Fruit fly (Drosophila melanogaster): ENCODE data around the gene CG11109.

Gene CG11109

DNA sequence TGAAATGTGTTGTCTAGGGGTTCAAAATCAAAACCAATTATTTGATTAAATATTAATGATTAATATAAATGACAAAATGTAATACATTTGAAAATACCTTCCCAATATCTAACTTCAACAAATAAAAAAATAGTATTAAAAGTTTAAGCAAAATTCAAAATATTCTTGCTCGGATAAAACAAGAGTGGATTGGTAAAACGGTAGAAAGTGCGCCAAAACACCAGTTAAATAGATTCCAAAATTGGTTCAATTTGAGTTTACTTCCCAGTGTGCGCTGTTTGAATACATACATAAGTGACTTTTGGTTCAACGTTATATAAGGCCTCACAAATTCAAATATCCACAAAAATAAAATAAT, 7.0 kb upstream of the CG11109 start (continued):
- TF ChIP-seq Sry-δ (GFP tag; optimal IDR thresholded peaks at IDR 0.05) (no peak), Hr39 (optimal IDR thresholded peaks at IDR 0.05) (no peak), CG8944 (GFP tag; optimal IDR thresholded peaks at IDR 0.05) (no peak), org-1 (GFP tag; optimal IDR thresholded peaks at IDR 0.05) (peak; percentile 68), pho (GFP tag; optimal IDR thresholded peaks at IDR 0.05) (no peak), CG3847 (GFP tag; IDR thresholded peaks at IDR 0.05) (peak; percentile 70), dan (GFP tag; IDR thresholded peaks at IDR 0.05) (no peak), CG14014 (GFP tag; IDR thresholded peaks at IDR 0.05) (peak; percentile 69), D (optimal IDR thresholded peaks at IDR 0.05) (no peak), D (GFP tag; optimal IDR thresholded peaks at IDR 0.05) (peak; percentile 29), ind (GFP tag; optimal IDR thresholded peaks at IDR 0.05) (peak; percentile 58), CG8281 (tag; optimal IDR thresholded peaks at IDR 0.05) (no peak), CG42726 (GFP tag; IDR thresholded peaks at IDR 0.05; ENCODE audit: partially characterized antibody) (no peak), dm (GFP tag; optimal IDR thresholded peaks at IDR 0.05) (no peak), Dek (tag; optimal IDR thresholded peaks at IDR 0.05) (peak; percentile 49), CG32532 (GFP tag; IDR thresholded peaks at IDR 0.05) (peak; percentile 69; the same call in 1 of the 2 replicates), sob (GFP tag; IDR thresholded peaks at IDR 0.05) (peak; percentile 34; the same call in 1 of the 2 replicates), Dfd (GFP tag; optimal IDR thresholded peaks at IDR 0.05) (no peak), Hr78 (GFP tag; optimal IDR thresholded peaks at IDR 0.05) (peak in 1 of 2 experiments; percentile 16), Hey (tag; optimal IDR thresholded peaks at IDR 0.05) (no peak), oc (tag; optimal IDR thresholded peaks at IDR 0.05) (peak; percentile 71), dmrt11E (tag; optimal IDR thresholded peaks at IDR 0.05) (peak; percentile 2), peb (GFP tag; IDR thresholded peaks at IDR 0.05) (0 out of 2 replicates have a peak, but pooled peaks have one; percentile 32), CG7786 (GFP tag; optimal IDR thresholded peaks at IDR 0.05) (no peak), Dip2 (GFP tag; IDR thresholded peaks at IDR 0.05) (no peak), CG3163 (GFP tag; optimal IDR thresholded peaks at IDR 0.05) (no peak), sc (optimal IDR thresholded peaks at IDR 0.05) (no peak), sc (GFP tag; optimal IDR thresholded peaks at IDR 0.05) (no peak), Mes4 (GFP tag; optimal IDR thresholded peaks at IDR 0.05) (no peak), CG13624 (GFP tag; optimal IDR thresholded peaks at IDR 0.05) (no peak), gsb (GFP tag; IDR thresholded peaks at IDR 0.05) (no peak), Spps (tag; optimal IDR thresholded peaks at IDR 0.05) (no peak), grau (tag; optimal IDR thresholded peaks at IDR 0.05) (peak; percentile 84), NK7.1 (GFP tag; optimal IDR thresholded peaks at IDR 0.05) (no peak), danr (GFP tag; IDR thresholded peaks at IDR 0.05) (no peak), CG14860 (GFP tag; IDR thresholded peaks at IDR 0.05; ENCODE audit: partially characterized antibody) (0 out of 3 replicates have a peak, but pooled peaks have one; percentile 14), CG8924 (tag; optimal IDR thresholded peaks at IDR 0.05) (peak; percentile 78), CG17912 (GFP tag; optimal IDR thresholded peaks at IDR 0.05) (no peak), h (optimal IDR thresholded peaks at IDR 0.05) (no peak), Hand (GFP tag; optimal IDR thresholded peaks at IDR 0.05) (peak; percentile 61), esg (GFP tag; conservative IDR thresholded peaks at IDR 0.05) (peak; percentile 69; the same call in 1 of the 2 replicates), dysf (GFP tag; IDR thresholded peaks at IDR 0.05) (peak; percentile 73), tna (GFP tag; IDR thresholded peaks at IDR 0.05; ENCODE audit: partially characterized antibody) (no peak), Elba2 (GFP tag; optimal IDR thresholded peaks at IDR 0.05) (no peak), CG17359 (tag; optimal IDR thresholded peaks at IDR 0.05) (peak; percentile 74), CG2202 (tag; optimal IDR thresholded peaks at IDR 0.05) (no peak), gsb-n (tag; optimal IDR thresholded peaks at IDR 0.05) (peak; percentile 68), CG8765 (GFP tag; IDR thresholded peaks at IDR 0.05) (no peak), CG10366 (GFP tag; IDR thresholded peaks at IDR 0.05) (peak; percentile 51), sd (tag; optimal IDR thresholded peaks at IDR 0.05) (peak; percentile 56), Lhr (GFP tag; optimal IDR thresholded peaks at IDR 0.05) (no peak), sqz (GFP tag; optimal IDR thresholded peaks at IDR 0.05) (peak; percentile 28), Dbx (GFP tag; IDR thresholded peaks at IDR 0.05) (peak; percentile 51; the same call in 1 of the 3 replicates)

Data from whole organism, embryonic.